Fruit fly (Drosophila melanogaster) whole organism, embryonic: Measurements from ENCODE around the gene CG3349.

ENCODE experiments used
- Asciz ChIP-seq: fragments of 200-800 bp; sonication (Bioruptor generic); optimal IDR thresholded peaks from 2 replicates; lab custom pipeline; 2017; ENCODE audit warnings: missing biosample characterization, mild to moderate bottlenecking, missing genetic modification characterization, missing genetic modification reagents
- BtbVII ChIP-seq: fragments of 200-800 bp; sonication (Bioruptor generic); optimal IDR thresholded peaks from 3 replicates; lab custom pipeline; 2017; ENCODE audit warnings: missing biosample characterization, mild to moderate bottlenecking, missing genetic modification characterization
- CG10543 ChIP-seq: fragments of 200-800 bp; sonication (Bioruptor generic); optimal IDR thresholded peaks from 3 replicates; lab custom pipeline; 2017; ENCODE audit warnings: missing biosample characterization, mild to moderate bottlenecking, missing genetic modification characterization, moderate library complexity
- CG11247 ChIP-seq: fragments of 200-800 bp; sonication (Bioruptor generic); IDR thresholded peaks from 2 replicates; pipeline ENCODE4 v1.3.6; 2022; ENCODE audit warnings: missing biosample characterization, missing genetic modification characterization
- CG11398 ChIP-seq: fragments of 200-800 bp; sonication (Bioruptor generic); optimal IDR thresholded peaks from 2 replicates; lab custom pipeline; 2016; ENCODE audit warnings: missing biosample characterization, missing genetic modification characterization
- CG11504 ChIP-seq: fragments of 200-800 bp; sonication (Bioruptor generic); optimal IDR thresholded peaks from 3 replicates; lab custom pipeline; 2019; ENCODE audit warnings: missing biosample characterization, mild to moderate bottlenecking, missing genetic modification characterization, moderate library complexity
- CG12104 ChIP-seq: fragments of 200-800 bp; sonication (Bioruptor generic); optimal IDR thresholded peaks from 3 replicates; lab custom pipeline; 2016; ENCODE audit warnings: missing biosample characterization, missing genetic modification characterization
- CG13123 ChIP-seq: fragments of 200-800 bp; sonication (Bioruptor generic); optimal IDR thresholded peaks from 2 replicates; lab custom pipeline; 2016; ENCODE audit warnings: missing biosample characterization, missing genetic modification characterization
- CG15269 ChIP-seq: fragments of 200-800 bp; sonication (Bioruptor generic); optimal IDR thresholded peaks from 2 replicates; lab custom pipeline; 2018; ENCODE audit warnings: missing biosample characterization, mild to moderate bottlenecking, missing genetic modification characterization, moderate library complexity
- CG16815 ChIP-seq: fragments of 200-800 bp; sonication (Bioruptor generic); optimal IDR thresholded peaks from 3 replicates; lab custom pipeline; 2017; ENCODE audit warnings: missing biosample characterization, mild to moderate bottlenecking, missing genetic modification characterization
- CG17186 ChIP-seq: fragments of 200-800 bp; sonication (Bioruptor generic); optimal IDR thresholded peaks from 3 replicates; lab custom pipeline; 2017; ENCODE audit warnings: missing biosample characterization, missing genetic modification reagents, missing genetic modification characterization
- CG17912 ChIP-seq: fragments of 200-800 bp; sonication (Bioruptor generic); optimal IDR thresholded peaks from 2 replicates; lab custom pipeline; 2018; ENCODE audit warnings: missing biosample characterization, mild to moderate bottlenecking, missing genetic modification characterization
- CG1832 ChIP-seq: fragments of 200-800 bp; sonication (Bioruptor generic); optimal IDR thresholded peaks from 2 replicates; lab custom pipeline; 2017; ENCODE audit warnings: missing biosample characterization, mild to moderate bottlenecking, missing genetic modification characterization, inconsistent platforms
- CG34422 ChIP-seq: fragments of 200-800 bp; sonication (Bioruptor generic); IDR thresholded peaks from 3 replicates; pipeline ENCODE4 v1.3.6; 2022; ENCODE audit warnings: missing biosample characterization, missing genetic modification characterization
- CG3838 ChIP-seq: fragments of 200-800 bp; sonication (Bioruptor generic); optimal IDR thresholded peaks from 3 replicates; lab custom pipeline; 2016; ENCODE audit warnings: missing biosample characterization, missing genetic modification characterization
- CG8388 ChIP-seq: fragments of 200-800 bp; sonication (Bioruptor generic); optimal IDR thresholded peaks from 2 replicates; lab custom pipeline; 2019; ENCODE audit warnings: missing biosample characterization, mild to moderate bottlenecking, missing genetic modification characterization, moderate library complexity
- CG9817 ChIP-seq: fragments of 200-800 bp; sonication (Bioruptor generic); optimal IDR thresholded peaks from 2 replicates; lab custom pipeline; 2018; ENCODE audit warnings: missing biosample characterization, mild to moderate bottlenecking, missing genetic modification characterization, moderate library complexity
- CrebB ChIP-seq: fragments of 200-800 bp; sonication (Bioruptor generic); optimal IDR thresholded peaks from 3 replicates; lab custom pipeline; 2018; ENCODE audit warnings: missing biosample characterization, mild to moderate bottlenecking, missing genetic modification characterization
- Hmr ChIP-seq: fragments of 200-800 bp; sonication (Bioruptor generic); optimal IDR thresholded peaks from 3 replicates; lab custom pipeline; 2017; ENCODE audit warnings: mild to moderate bottlenecking, missing biosample characterization, missing genetic modification reagents, missing genetic modification characterization
- Hr78 ChIP-seq, 2 experiments: fragments of 200-800 bp in 1 of 2; fragments of >200 bp in 1 of 2; sonication (Bioruptor generic) in 1 of 2; optimal IDR thresholded peaks; 2 replicates each; lab custom pipeline; 2017 to 2019; ENCODE audit warnings: missing biosample characterization in 2 of 2, missing genetic modification characterization in 2 of 2, mild to moderate bottlenecking in 1 of 2, moderate library complexity in 1 of 2
- Lhr ChIP-seq: fragments of 200-800 bp; sonication (Bioruptor generic); optimal IDR thresholded peaks from 3 replicates; lab custom pipeline; 2017; ENCODE audit warnings: mild to moderate bottlenecking, missing biosample characterization, missing genetic modification reagents, missing genetic modification characterization
- Meics ChIP-seq: fragments of 200-800 bp; sonication (Bioruptor generic); optimal IDR thresholded peaks from 2 replicates; lab custom pipeline; 2017; ENCODE audit warnings: missing biosample characterization, mild to moderate bottlenecking, missing genetic modification characterization
- NC2β ChIP-seq: fragments of 200-800 bp; sonication (Bioruptor generic); optimal IDR thresholded peaks from 2 replicates; lab custom pipeline; 2016; ENCODE audit warnings: missing biosample characterization, missing genetic modification characterization
- Oli ChIP-seq: fragments of 200-800 bp; sonication (Bioruptor generic); optimal IDR thresholded peaks from 2 replicates; lab custom pipeline; 2018; ENCODE audit warnings: missing biosample characterization, mild to moderate bottlenecking, missing genetic modification characterization, moderate library complexity
- Sin3A ChIP-seq: fragments of >200 bp; optimal IDR thresholded peaks from 2 replicates; lab custom pipeline; 2018
- ash1 ChIP-seq: fragments of 200-800 bp; sonication (Bioruptor generic); optimal IDR thresholded peaks from 2 replicates; lab custom pipeline; 2018; ENCODE audit warnings: missing biosample characterization, mild to moderate bottlenecking, missing genetic modification characterization
- bsh ChIP-seq, 2 experiments: fragments of 200-800 bp; sonication (Bioruptor generic); optimal IDR thresholded peaks; 2 replicates each; lab custom pipeline; 2017 to 2018; ENCODE audit warnings: mild to moderate bottlenecking in 2 of 2, missing biosample characterization in 2 of 2, missing genetic modification characterization in 2 of 2, moderate library complexity in 1 of 2
- caup ChIP-seq: fragments of 200-800 bp; sonication (Bioruptor generic); optimal IDR thresholded peaks from 3 replicates; lab custom pipeline; 2017; ENCODE audit warnings: missing biosample characterization, mild to moderate bottlenecking, missing genetic modification characterization, moderate library complexity; ENCODE audit not compliant: severe bottlenecking
- chm ChIP-seq: fragments of 200-800 bp; sonication (Bioruptor generic); IDR thresholded peaks from 2 replicates; pipeline ENCODE4 v1.3.6; 2022; ENCODE audit warnings: missing biosample characterization, missing genetic modification characterization
- chn ChIP-seq: fragments of 200-800 bp; sonication (Bioruptor generic); optimal IDR thresholded peaks from 2 replicates; lab custom pipeline; 2016; ENCODE audit warnings: missing biosample characterization, missing genetic modification characterization
- crp ChIP-seq, 2 experiments: fragments of 200-800 bp; sonication (Bioruptor generic); optimal IDR thresholded peaks; 2 replicates in 1 of 2; 3 replicates in 1 of 2; lab custom pipeline; 2017; ENCODE audit warnings: missing biosample characterization in 2 of 2, missing genetic modification characterization in 2 of 2, mild to moderate bottlenecking in 1 of 2, moderate library complexity in 1 of 2
- esg ChIP-seq: fragments of 200-800 bp; sonication (Bioruptor generic); conservative IDR thresholded peaks from 2 replicates; pipeline ENCODE4 v1.3.6; 2022; ENCODE audit warnings: missing biosample characterization, missing genetic modification characterization
- gfzf ChIP-seq: fragments of 200-800 bp; sonication (Bioruptor generic); optimal IDR thresholded peaks from 2 replicates; lab custom pipeline; 2016; ENCODE audit warnings: missing biosample characterization, mild to moderate bottlenecking, missing genetic modification characterization, moderate library complexity
- grau ChIP-seq: fragments of 200-800 bp; optimal IDR thresholded peaks from 3 replicates; lab custom pipeline; 2019; ENCODE audit warnings: missing biosample characterization, mild to moderate bottlenecking, missing genetic modification characterization, moderate library complexity
- ind ChIP-seq: fragments of 200-800 bp; sonication (Bioruptor generic); optimal IDR thresholded peaks from 3 replicates; lab custom pipeline; 2016; ENCODE audit warnings: missing biosample characterization, missing genetic modification characterization
- inv ChIP-seq: fragments of 200-800 bp; sonication (Bioruptor generic); IDR thresholded peaks from 2 replicates; pipeline ENCODE4 v1.3.6; 2022; ENCODE audit warnings: missing biosample characterization, missing genetic modification characterization; ENCODE audit not compliant: partially characterized antibody
- jing ChIP-seq: fragments of 200-800 bp; sonication (Bioruptor generic); optimal IDR thresholded peaks from 2 replicates; lab custom pipeline; 2018; ENCODE audit warnings: missing biosample characterization, mild to moderate bottlenecking, missing genetic modification characterization
- luna ChIP-seq: fragments of 200-800 bp; sonication (Bioruptor generic); optimal IDR thresholded peaks from 2 replicates; lab custom pipeline; 2016; ENCODE audit warnings: missing biosample characterization, missing genetic modification characterization
- mld ChIP-seq: fragments of 200-800 bp; sonication (Bioruptor generic); IDR thresholded peaks from 3 replicates; pipeline ENCODE4 v1.3.6; 2022; ENCODE audit warnings: missing biosample characterization, missing genetic modification characterization; ENCODE audit not compliant: partially characterized antibody
- nau ChIP-seq: fragments of 200-800 bp; sonication (Bioruptor generic); optimal IDR thresholded peaks from 3 replicates; lab custom pipeline; 2017; ENCODE audit warnings: missing biosample characterization, mild to moderate bottlenecking, missing genetic modification characterization, missing genetic modification reagents
- psq ChIP-seq: fragments of 200-800 bp; sonication (Bioruptor generic); optimal IDR thresholded peaks from 2 replicates; lab custom pipeline; 2017; ENCODE audit warnings: missing biosample characterization, missing genetic modification characterization
- shn ChIP-seq: fragments of 200-800 bp; sonication (Bioruptor generic); optimal IDR thresholded peaks from 3 replicates; lab custom pipeline; 2016; ENCODE audit warnings: missing biosample characterization, missing genetic modification characterization
- slp2 ChIP-seq: fragments of 200-800 bp; sonication (Bioruptor generic); optimal IDR thresholded peaks from 2 replicates; lab custom pipeline; 2016; ENCODE audit warnings: missing biosample characterization, missing genetic modification characterization
- stwl ChIP-seq: fragments of 200-800 bp; sonication (Bioruptor generic); optimal IDR thresholded peaks from 3 replicates; lab custom pipeline; 2018; ENCODE audit warnings: missing biosample characterization, mild to moderate bottlenecking, missing genetic modification characterization, moderate library complexity
- twi ChIP-seq: fragments of 200-800 bp; optimal IDR thresholded peaks from 2 replicates; lab custom pipeline; 2019; ENCODE audit warnings: missing biosample characterization, mild to moderate bottlenecking, missing genetic modification characterization, moderate library complexity
- wor ChIP-seq: fragments of 200-800 bp; sonication (Bioruptor generic); IDR thresholded peaks from 2 replicates; pipeline ENCODE4 v1.3.6; 2022; ENCODE audit warnings: missing biosample characterization, missing genetic modification characterization
- yki ChIP-seq: fragments of >200 bp; optimal IDR thresholded peaks from 3 replicates; lab custom pipeline; 2018
- zen ChIP-seq: fragments of 200-800 bp; sonication (Bioruptor generic); optimal IDR thresholded peaks from 3 replicates; lab custom pipeline; 2018; ENCODE audit warnings: missing biosample characterization, mild to moderate bottlenecking, missing genetic modification characterization, moderate library complexity
- zfh2 ChIP-seq: fragments of 200-800 bp; sonication (Bioruptor generic); optimal IDR thresholded peaks from 2 replicates; lab custom pipeline; 2016; ENCODE audit warnings: missing biosample characterization, missing genetic modification characterization

Gene CG3349

dm6 chr3L:14999284-15000019, 20.0 kb downstream of the CG3349 start, which contains the start of the genes mRpL39 and Prosbeta2 (continued):
- TF ChIP-seq esg (GFP tag; lab: Robert Waterston, UW), result peak; percentile 27
- peak; percentile 84 for TF ChIP-seq CG34422 (GFP tag; lab: Robert Waterston, UW)
- no peak for TF ChIP-seq wor (GFP tag; lab: Robert Waterston, UW)
- peak; percentile 52 for TF ChIP-seq Asciz (GFP tag; lab: Kevin White, UChicago)
- peak; percentile 78 for TF ChIP-seq CG11504 (tag; lab: Kevin White, UChicago)
- TF ChIP-seq crp (GFP tag; optimal IDR thresholded peaks at IDR 0.05; lab: Kevin White, UChicago), result no peak
- TF ChIP-seq CG13123, result no peak
- no peak for TF ChIP-seq zfh2 (GFP tag; lab: Kevin White, UChicago)
- no peak for TF ChIP-seq shn (GFP tag; lab: Kevin White, UChicago)
- peak; percentile 20 for TF ChIP-seq BtbVII (GFP tag; lab: Kevin White, UChicago)
- peak; percentile 91 for TF ChIP-seq inv (GFP tag; lab: Robert Waterston, UW)
- TF ChIP-seq CG17912 (GFP tag; lab: Kevin White, UChicago), result no peak
- TF ChIP-seq chm (GFP tag; lab: Robert Waterston, UW), result no peak
- no peak for TF ChIP-seq psq (GFP tag; lab: Kevin White, UChicago)
- no peak for TF ChIP-seq CG3838 (GFP tag; lab: Kevin White, UChicago)
- TF ChIP-seq ind (GFP tag; lab: Kevin White, UChicago), result peak; percentile 34
- TF ChIP-seq slp2 (GFP tag; lab: Kevin White, UChicago), result no peak
- no peak for TF ChIP-seq CG15269 (tag; lab: Kevin White, UChicago)
- no peak for TF ChIP-seq NC2β (GFP tag; lab: Kevin White, UChicago)
- TF ChIP-seq CG12104 (GFP tag; lab: Kevin White, UChicago), result peak; percentile 7
- peak; percentile 47; the same call in 1 of the 2 replicates for TF ChIP-seq CG11247 (GFP tag; lab: Robert Waterston, UW)
- peak; percentile 49 for TF ChIP-seq Sin3A (lab: Kevin White, UChicago)
- TF ChIP-seq zen (tag; lab: Kevin White, UChicago), result peak; percentile 62
- TF ChIP-seq Hr78 (GFP tag; optimal IDR thresholded peaks at IDR 0.05; lab: Kevin White, UChicago), result no peak
- TF ChIP-seq CG17186, result no peak
- TF ChIP-seq jing (GFP tag; lab: Kevin White, UChicago), result no peak
- no peak for TF ChIP-seq CG16815
- TF ChIP-seq Hmr (GFP tag; lab: Kevin White, UChicago), result peak; percentile 21
- no peak for TF ChIP-seq yki
- TF ChIP-seq twi (tag; lab: Kevin White, UChicago), result no peak
- peak; percentile 16 for TF ChIP-seq Meics (GFP tag; lab: Kevin White, UChicago)
- no peak for TF ChIP-seq bsh (GFP tag; optimal IDR thresholded peaks at IDR 0.05; lab: Kevin White, UChicago)
- no peak for TF ChIP-seq CrebB
- TF ChIP-seq stwl (tag; lab: Kevin White, UChicago), result peak; percentile 68
- TF ChIP-seq chn (GFP tag; lab: Kevin White, UChicago), result no peak
- TF ChIP-seq caup (GFP tag; lab: Kevin White, UChicago), result no peak
- TF ChIP-seq CG1832 (GFP tag; lab: Kevin White, UChicago), result no peak
- TF ChIP-seq CG10543, result peak; percentile 15
- TF ChIP-seq luna (GFP tag; lab: Kevin White, UChicago), result no peak
- peak; percentile 76 for TF ChIP-seq mld
- no peak for TF ChIP-seq Lhr (GFP tag; lab: Kevin White, UChicago)
- TF ChIP-seq ash1 (GFP tag; lab: Kevin White, UChicago), result no peak
- no peak for TF ChIP-seq gfzf
- TF ChIP-seq CG8388, result peak; percentile 9
- no peak for TF ChIP-seq Oli (tag; lab: Kevin White, UChicago)
- no peak for TF ChIP-seq nau
- TF ChIP-seq CG11398 (GFP tag; lab: Kevin White, UChicago), result no peak
- peak; percentile 46 for TF ChIP-seq CG9817 (tag; lab: Kevin White, UChicago)
- no peak for TF ChIP-seq grau
